Worm (Caenorhabditis elegans): Measurements from ENCODE around the gene mstr-2.
A peak's percentile ranks its signal among the peaks of the same experiment; 100 is the strongest.
"Not testable (repeated sequence)": the region's sequence is repeated elsewhere in the genome, so short reads cannot be mapped to it uniquely, and the experiment has no call there.

The mstr-2 gene

ce11 chrIII:4468812-4469211 is at the start of gene mstr-2:
TSS of gene mstr-2 (plus strand) at chrIII:4469112.
- TF ChIP-seq snpc-4 (tag; optimal IDR thresholded peaks at IDR 0.05) (no peak), elt-1 (tag; optimal IDR thresholded peaks at IDR 0.05) (no peak), zag-1 (tag; optimal IDR thresholded peaks at IDR 0.05) (no peak)

- TF ChIP-seq unc-39 (tag; optimal IDR thresholded peaks at IDR 0.05) = no peak
- TF ChIP-seq egl-27 (tag; optimal IDR thresholded peaks at IDR 0.05) = no peak
- peak; percentile 38 for TF ChIP-seq nhr-21 (tag; optimal IDR thresholded peaks at IDR 0.05)
- TF ChIP-seq unc-55 (GFP tag; optimal IDR thresholded peaks at IDR 0.05) = peak; percentile 62
- peak; percentile 61 for TF ChIP-seq sma-9 (GFP tag; optimal IDR thresholded peaks at IDR 0.05)
- TF ChIP-seq sma-9 (tag; optimal IDR thresholded peaks at IDR 0.05) = no peak
- TF ChIP-seq lin-11 (tag; optimal IDR thresholded peaks at IDR 0.05) = peak; percentile 43
- peak; percentile 38 for TF ChIP-seq nhr-129 (tag; optimal IDR thresholded peaks at IDR 0.05)
- TF ChIP-seq mab-5 (tag; optimal IDR thresholded peaks at IDR 0.05) = peak; percentile 6
- TF ChIP-seq lsy-2 (tag; optimal IDR thresholded peaks at IDR 0.05) = peak; percentile 61 to 82
- peak; percentile 67 for TF ChIP-seq sma-3 (GFP tag; optimal IDR thresholded peaks at IDR 0.05)
- TF ChIP-seq lin-13 (GFP tag; optimal IDR thresholded peaks at IDR 0.05) = peak; percentile 52
- peak; percentile 20 for TF ChIP-seq nhr-25 (tag; optimal IDR thresholded peaks at IDR 0.05)
- no peak for TF ChIP-seq nhr-237 (tag; optimal IDR thresholded peaks at IDR 0.05)
- TF ChIP-seq nhr-10 (tag; optimal IDR thresholded peaks at IDR 0.05) = no peak
- no peak for TF ChIP-seq aly-2 (tag; optimal IDR thresholded peaks at IDR 0.05)
- peak; percentile 88 for TF ChIP-seq gmeb-1 (tag; optimal IDR thresholded peaks at IDR 0.05)
- no peak for TF ChIP-seq nhr-11 (tag; optimal IDR thresholded peaks at IDR 0.05)
- peak; percentile 66 for TF ChIP-seq crh-2 (tag; optimal IDR thresholded peaks at IDR 0.05)
- peak; percentile 59 for TF ChIP-seq F13H6.1 (tag; optimal IDR thresholded peaks at IDR 0.05)
- TF ChIP-seq lin-39 (tag; optimal IDR thresholded peaks at IDR 0.05) = no peak
- TF ChIP-seq C34F6.9 (tag; optimal IDR thresholded peaks at IDR 0.05) = peak; percentile 73
- TF ChIP-seq snpc-4 (tag; optimal IDR thresholded peaks at IDR 0.05) = peak; percentile 58
- no peak for TF ChIP-seq ztf-4 (tag; optimal IDR thresholded peaks at IDR 0.05)
- TF ChIP-seq ama-1 (optimal IDR thresholded peaks at IDR 0.05) = peak; percentile 48
These were observed 49.6 kb upstream of the mstr-2 start, which contains the start of the genes R07E5.7 and cku-80 for ce11 chrIII:4419117-4419978. TSS of gene R07E5.7 (minus strand) at chrIII:4419167. TSS of gene cku-80 (plus strand) at chrIII:4419848.

- TF ChIP-seq lsy-2 (tag; optimal IDR thresholded peaks at IDR 0.05) = peak; percentile 37 to 44
- peak; percentile 95 for TF ChIP-seq snpc-4 (tag; optimal IDR thresholded peaks at IDR 0.05)
- TF ChIP-seq sma-9 (GFP tag; optimal IDR thresholded peaks at IDR 0.05) = peak; percentile 13
- TF ChIP-seq sma-9 (tag; optimal IDR thresholded peaks at IDR 0.05) = not testable (repeated sequence)
These were observed 42.1 kb upstream of the mstr-2 start for ce11 chrIII:4426711-4427218.

ce11 chrIII:4428797-4429196 is 40.1 kb upstream of the mstr-2 start:
- TF ChIP-seq ztf-4 (tag; optimal IDR thresholded peaks at IDR 0.05) (no peak), nhr-129 (tag; optimal IDR thresholded peaks at IDR 0.05) (peak; percentile 14), unc-55 (GFP tag; optimal IDR thresholded peaks at IDR 0.05) (peak; percentile 11)

ce11 chrIII:4429402-4429801 is 39.5 kb upstream of the mstr-2 start, which contains the start of gene C28A5.6:
TSS of gene C28A5.6 (minus strand) at chrIII:4429502.
- no peak for TF ChIP-seq alr-1 (tag; optimal IDR thresholded peaks at IDR 0.05)
- TF ChIP-seq elt-1 (tag; optimal IDR thresholded peaks at IDR 0.05) = no peak
- no peak for TF ChIP-seq crh-2 (tag; optimal IDR thresholded peaks at IDR 0.05)
- no peak for TF ChIP-seq lsy-2 (tag; optimal IDR thresholded peaks at IDR 0.05)

- TF ChIP-seq lsy-2 (tag; optimal IDR thresholded peaks at IDR 0.05) (no peak), fos-1 (tag; optimal IDR thresholded peaks at IDR 0.05) (no peak), snpc-4 (tag; optimal IDR thresholded peaks at IDR 0.05) (no peak), ceh-16 (tag; optimal IDR thresholded peaks at IDR 0.05) (no peak), elt-3 (tag; optimal IDR thresholded peaks at IDR 0.05) (no peak), sem-4 (tag; optimal IDR thresholded peaks at IDR 0.05) (no peak), unc-62 (GFP tag; optimal IDR thresholded peaks at IDR 0.05) (no peak)
These were observed 34.6 kb upstream of the mstr-2 start, which contains the start of gene C28A5.1 for ce11 chrIII:4434294-4434781. TSS of gene C28A5.1 (minus strand) at chrIII:4434344.

Data from whole organism, L2 larva.